Worm (Caenorhabditis elegans): ENCODE measurements around the gene F10E7.2.

- TF ChIP-seq blmp-1 (tag; optimal IDR thresholded peaks at IDR 0.05), result no peak
- no peak for TF ChIP-seq mep-1 (tag; optimal IDR thresholded peaks at IDR 0.05)
- no peak for TF ChIP-seq elt-3 (tag; optimal IDR thresholded peaks at IDR 0.05)
- peak; percentile 9 for TF ChIP-seq ces-1 (GFP tag; optimal IDR thresholded peaks at IDR 0.05)
- no peak for TF ChIP-seq ham-2 (GFP tag; optimal IDR thresholded peaks at IDR 0.05)
- no peak for TF ChIP-seq nhr-76 (tag; optimal IDR thresholded peaks at IDR 0.05)
- no peak for TF ChIP-seq mab-5 (tag; optimal IDR thresholded peaks at IDR 0.05)
- no peak for TF ChIP-seq cnd-1 (tag; optimal IDR thresholded peaks at IDR 0.05)
These were observed 32.0 kb upstream of the F10E7.2 start for ce11 chrII:7090085-7090484.

Data from whole organism, mixed stage, embryonic.